Fruit fly (Drosophila melanogaster) whole organism, embryonic: Measurements from ENCODE around the gene TTLL4B.

ENCODE experiments used
- Abd-B ChIP-seq: fragments of 200-800 bp; sonication (Bioruptor generic); optimal IDR thresholded peaks from 2 replicates; lab custom pipeline; 2018; ENCODE audit warnings: missing biosample characterization, mild to moderate bottlenecking, missing genetic modification characterization, moderate library complexity
- CG10543 ChIP-seq: fragments of 200-800 bp; sonication (Bioruptor generic); optimal IDR thresholded peaks from 3 replicates; lab custom pipeline; 2017; ENCODE audit warnings: missing biosample characterization, mild to moderate bottlenecking, missing genetic modification characterization, moderate library complexity
- CG12942 ChIP-seq: fragments of 200-800 bp; sonication (Bioruptor generic); optimal IDR thresholded peaks from 3 replicates; lab custom pipeline; 2016; ENCODE audit warnings: missing biosample characterization, missing genetic modification characterization
- CG13424 ChIP-seq: fragments of 200-800 bp; sonication (Bioruptor generic); optimal IDR thresholded peaks from 2 replicates; lab custom pipeline; 2019; ENCODE audit warnings: missing biosample characterization, mild to moderate bottlenecking, missing genetic modification characterization, moderate library complexity
- CG14441 ChIP-seq: fragments of 200-800 bp; sonication (Bioruptor generic); IDR thresholded peaks from 2 replicates; pipeline ENCODE4 v1.3.6; 2022; ENCODE audit warnings: missing biosample characterization, missing genetic modification characterization
- CG16779 ChIP-seq: fragments of 200-800 bp; sonication (Bioruptor generic); IDR thresholded peaks from 2 replicates; pipeline ENCODE4 v1.3.6; 2022; ENCODE audit warnings: missing biosample characterization, missing genetic modification characterization
- CG18262 ChIP-seq: fragments of 200-800 bp; optimal IDR thresholded peaks from 3 replicates; lab custom pipeline; 2019; ENCODE audit warnings: missing biosample characterization, mild to moderate bottlenecking, missing genetic modification characterization, moderate library complexity
- CG2120 ChIP-seq: fragments of 200-800 bp; sonication (Bioruptor generic); optimal IDR thresholded peaks from 3 replicates; lab custom pipeline; 2016; ENCODE audit warnings: missing biosample characterization, missing genetic modification characterization
- CG31441 ChIP-seq: fragments of 200-800 bp; sonication (Bioruptor generic); IDR thresholded peaks from 2 replicates; pipeline ENCODE4 v1.3.6; 2022; ENCODE audit warnings: missing biosample characterization, missing genetic modification characterization
- CG3163 ChIP-seq: fragments of 200-800 bp; sonication (Bioruptor generic); optimal IDR thresholded peaks from 3 replicates; lab custom pipeline; 2016; ENCODE audit warnings: missing biosample characterization, missing genetic modification characterization
- CG3726 ChIP-seq: fragments of 200-800 bp; sonication (Bioruptor generic); IDR thresholded peaks from 3 replicates; pipeline ENCODE4, ENCODE4 v1.3.6; 2022; ENCODE audit warnings: missing biosample characterization, missing genetic modification characterization
- CG42726 ChIP-seq: fragments of 200-800 bp; sonication (Bioruptor generic); IDR thresholded peaks from 2 replicates; pipeline ENCODE4 v1.3.6; 2022; ENCODE audit warnings: missing biosample characterization, missing genetic modification characterization; ENCODE audit not compliant: partially characterized antibody
- CG43689 ChIP-seq: fragments of 200-800 bp; sonication (Bioruptor generic); IDR thresholded peaks from 2 replicates; pipeline ENCODE4 v1.3.6; 2022; ENCODE audit warnings: missing biosample characterization, missing genetic modification characterization
- CG6854 ChIP-seq: fragments of 200-800 bp; sonication (Bioruptor generic); optimal IDR thresholded peaks from 3 replicates; lab custom pipeline; 2017; ENCODE audit warnings: missing biosample characterization, mild to moderate bottlenecking, missing genetic modification characterization
- CG7357 ChIP-seq: fragments of 200-800 bp; sonication (Bioruptor generic); IDR thresholded peaks from 3 replicates; pipeline ENCODE4 v1.3.6; 2022; ENCODE audit warnings: missing biosample characterization, missing genetic modification characterization
- CG7372 ChIP-seq: fragments of 200-800 bp; sonication (Bioruptor generic); IDR thresholded peaks from 2 replicates; pipeline ENCODE4 v1.3.6; 2022; ENCODE audit warnings: missing biosample characterization, missing genetic modification characterization
- CG9215 ChIP-seq: fragments of 200-800 bp; sonication (Bioruptor generic); IDR thresholded peaks from 2 replicates; pipeline ENCODE4 v1.3.6; 2022; ENCODE audit warnings: missing biosample characterization, missing genetic modification characterization
- CG9437 ChIP-seq: fragments of 200-800 bp; sonication (Bioruptor generic); optimal IDR thresholded peaks from 2 replicates; lab custom pipeline; 2018; ENCODE audit warnings: missing biosample characterization, mild to moderate bottlenecking, missing genetic modification characterization
- D19B ChIP-seq: fragments of 200-800 bp; sonication (Bioruptor generic); optimal IDR thresholded peaks from 2 replicates; lab custom pipeline; 2017; ENCODE audit warnings: missing biosample characterization, mild to moderate bottlenecking, missing genetic modification characterization
- Dad ChIP-seq: fragments of 200-800 bp; sonication (Bioruptor generic); optimal IDR thresholded peaks from 3 replicates; lab custom pipeline; 2016; ENCODE audit warnings: missing biosample characterization, missing genetic modification characterization
- Dfd ChIP-seq, 2 experiments: fragments of >200 bp; optimal IDR thresholded peaks; 2 replicates each; lab custom pipeline; 2017; ENCODE audit warnings: missing biosample characterization in 2 of 2, missing genetic modification characterization in 2 of 2
- Doc2 ChIP-seq: fragments of 200-800 bp; sonication (Bioruptor generic); IDR thresholded peaks from 2 replicates; pipeline ENCODE4 v1.3.6; 2022; ENCODE audit warnings: missing biosample characterization, missing genetic modification characterization
- Doc3 ChIP-seq: fragments of 200-800 bp; sonication (Bioruptor generic); IDR thresholded peaks from 3 replicates; pipeline ENCODE4 v1.3.6; 2022; ENCODE audit warnings: missing biosample characterization, missing genetic modification characterization; ENCODE audit not compliant: partially characterized antibody
- E2f2 ChIP-seq: fragments of 200-800 bp; sonication (Bioruptor generic); IDR thresholded peaks from 2 replicates; pipeline ENCODE4 v1.3.6; 2022; ENCODE audit warnings: missing biosample characterization, missing genetic modification characterization
- Elba2 ChIP-seq: fragments of 200-800 bp; sonication (Bioruptor generic); optimal IDR thresholded peaks from 3 replicates; lab custom pipeline; 2016; ENCODE audit warnings: missing biosample characterization, missing genetic modification characterization
- Ets97D ChIP-seq: fragments of 200-800 bp; sonication (Bioruptor generic); optimal IDR thresholded peaks from 3 replicates; lab custom pipeline; 2016; ENCODE audit warnings: missing biosample characterization, missing genetic modification characterization
- Lhr ChIP-seq: fragments of 200-800 bp; sonication (Bioruptor generic); optimal IDR thresholded peaks from 3 replicates; lab custom pipeline; 2017; ENCODE audit warnings: mild to moderate bottlenecking, missing biosample characterization, missing genetic modification reagents, missing genetic modification characterization
- Lpt ChIP-seq: fragments of >200 bp; optimal IDR thresholded peaks from 2 replicates; lab custom pipeline; 2018; ENCODE audit warnings: missing biosample characterization, missing genetic modification characterization
- MESR4 ChIP-seq: fragments of 200-800 bp; sonication (Bioruptor generic); optimal IDR thresholded peaks from 2 replicates; lab custom pipeline; 2018; ENCODE audit warnings: missing biosample characterization, mild to moderate bottlenecking, missing genetic modification characterization, moderate library complexity
- Max ChIP-seq: fragments of 200-800 bp; sonication (Bioruptor generic); optimal IDR thresholded peaks from 2 replicates; lab custom pipeline; 2016; ENCODE audit warnings: missing biosample characterization, mild to moderate bottlenecking, missing genetic modification characterization
- Optix ChIP-seq: fragments of 200-800 bp; sonication (Bioruptor generic); IDR thresholded peaks from 3 replicates; pipeline ENCODE4 v1.3.6; 2022; ENCODE audit warnings: missing biosample characterization, missing genetic modification characterization
- Sry-δ ChIP-seq: fragments of 200-800 bp; sonication (Bioruptor generic); optimal IDR thresholded peaks from 2 replicates; lab custom pipeline; 2016; ENCODE audit warnings: missing biosample characterization, missing genetic modification characterization
- Xbp1 ChIP-seq: fragments of 200-800 bp; sonication (Bioruptor generic); optimal IDR thresholded peaks from 3 replicates; lab custom pipeline; 2016; ENCODE audit warnings: missing biosample characterization, mild to moderate bottlenecking, missing genetic modification characterization
- YL-1 ChIP-seq: fragments of 200-800 bp; sonication (Bioruptor generic); optimal IDR thresholded peaks from 3 replicates; lab custom pipeline; 2017; ENCODE audit warnings: missing biosample characterization, mild to moderate bottlenecking, missing genetic modification characterization
- ara ChIP-seq: fragments of 200-800 bp; sonication (Bioruptor generic); IDR thresholded peaks from 2 replicates; pipeline ENCODE4 v1.3.6; 2022; ENCODE audit warnings: missing biosample characterization, missing genetic modification characterization
- bab2 ChIP-seq: fragments of 200-800 bp; sonication (Bioruptor generic); optimal IDR thresholded peaks from 2 replicates; lab custom pipeline; 2016; ENCODE audit warnings: missing biosample characterization, missing genetic modification characterization
- btn ChIP-seq: fragments of 200-800 bp; sonication (Bioruptor generic); optimal IDR thresholded peaks from 2 replicates; lab custom pipeline; 2016; ENCODE audit warnings: missing biosample characterization, missing genetic modification characterization
- cad ChIP-seq: fragments of >200 bp; optimal IDR thresholded peaks from 2 replicates; lab custom pipeline; 2017; ENCODE audit warnings: missing biosample characterization, missing genetic modification characterization
- dpn ChIP-seq, 2 experiments: fragments of 200-800 bp; sonication (Bioruptor generic); optimal IDR thresholded peaks; 3 replicates each; lab custom pipeline; 2016; ENCODE audit warnings: missing biosample characterization in 2 of 2, missing genetic modification characterization in 2 of 2
- esg ChIP-seq: fragments of 200-800 bp; sonication (Bioruptor generic); conservative IDR thresholded peaks from 2 replicates; pipeline ENCODE4 v1.3.6; 2022; ENCODE audit warnings: missing biosample characterization, missing genetic modification characterization
- ewg ChIP-seq: fragments of 200-800 bp; sonication (Bioruptor generic); optimal IDR thresholded peaks from 3 replicates; lab custom pipeline; 2017; ENCODE audit warnings: mild to moderate bottlenecking, missing biosample characterization, missing genetic modification reagents, missing genetic modification characterization
- eyg ChIP-seq: fragments of 200-800 bp; sonication (Bioruptor generic); optimal IDR thresholded peaks from 3 replicates; lab custom pipeline; 2016; ENCODE audit warnings: missing biosample characterization, missing genetic modification characterization
- fd102C ChIP-seq: fragments of 200-800 bp; sonication (Bioruptor generic); optimal IDR thresholded peaks from 2 replicates; lab custom pipeline; 2018; ENCODE audit warnings: missing biosample characterization, mild to moderate bottlenecking, missing genetic modification characterization, moderate library complexity
- gcm ChIP-seq: fragments of 200-800 bp; sonication (Bioruptor generic); optimal IDR thresholded peaks from 2 replicates; lab custom pipeline; 2019; ENCODE audit warnings: missing biosample characterization, mild to moderate bottlenecking, missing genetic modification characterization, moderate library complexity
- grau ChIP-seq: fragments of 200-800 bp; optimal IDR thresholded peaks from 3 replicates; lab custom pipeline; 2019; ENCODE audit warnings: missing biosample characterization, mild to moderate bottlenecking, missing genetic modification characterization, moderate library complexity
- gt ChIP-seq: fragments of 200-800 bp; sonication (Bioruptor generic); IDR thresholded peaks from 2 replicates; pipeline ENCODE4 v1.3.6; 2022; ENCODE audit warnings: missing biosample characterization, missing genetic modification characterization
- klu ChIP-seq: fragments of 200-800 bp; sonication (Bioruptor generic); IDR thresholded peaks from 2 replicates; pipeline ENCODE4 v1.3.6; 2022; ENCODE audit warnings: missing biosample characterization, missing genetic modification characterization
- mam ChIP-seq: fragments of 200-800 bp; sonication (Bioruptor generic); optimal IDR thresholded peaks from 3 replicates; lab custom pipeline; 2016; ENCODE audit warnings: missing biosample characterization, missing genetic modification characterization
- mirr ChIP-seq: fragments of 200-800 bp; sonication (Bioruptor generic); optimal IDR thresholded peaks from 3 replicates; lab custom pipeline; 2018; ENCODE audit warnings: missing biosample characterization, mild to moderate bottlenecking, missing genetic modification characterization
- schlank ChIP-seq: fragments of 200-800 bp; sonication (Bioruptor generic); optimal IDR thresholded peaks from 2 replicates; lab custom pipeline; 2018; ENCODE audit warnings: missing biosample characterization, mild to moderate bottlenecking, missing genetic modification characterization
- sens ChIP-seq: fragments of 200-800 bp; sonication (Bioruptor generic); peaks from one replicate; lab custom pipeline; 2016; ENCODE audit warnings: missing biosample characterization, missing genetic modification characterization
- so ChIP-seq: fragments of 200-800 bp; sonication (Bioruptor generic); IDR thresholded peaks from 3 replicates; pipeline ENCODE4 v1.3.6; 2022; ENCODE audit warnings: missing biosample characterization, missing genetic modification characterization
- ttk ChIP-seq: fragments of 200-800 bp; sonication (Bioruptor generic); IDR thresholded peaks from 2 replicates; pipeline ENCODE4 v2.1.2; 2022; ENCODE audit warnings: missing biosample characterization, missing genetic modification characterization

The TTLL4B gene

DNA sequence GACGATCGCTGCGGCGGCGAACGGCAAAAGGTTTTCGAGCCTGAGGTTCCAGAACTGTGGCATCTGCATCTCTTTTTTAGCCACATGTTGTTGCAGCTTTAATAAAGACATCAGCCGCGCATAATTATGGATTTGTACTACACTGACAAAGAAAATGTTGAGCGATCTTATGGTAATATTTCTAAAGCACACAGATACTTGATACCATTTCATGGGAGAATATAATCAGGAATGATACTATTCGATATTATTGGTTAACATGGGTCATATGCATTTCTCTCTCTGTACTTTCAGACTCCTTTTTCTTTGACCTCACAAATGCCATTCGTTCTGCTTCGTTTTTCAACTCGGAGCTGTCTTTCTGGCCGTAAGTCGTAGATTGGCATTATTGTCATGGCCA lies 10.3 kb upstream of the TTLL4B start (continued):
- TF ChIP-seq CG16779 (GFP tag; lab: Robert Waterston, UW) (no peak), eyg (GFP tag; lab: Kevin White, UChicago) (no peak), Ets97D (GFP tag; lab: Kevin White, UChicago) (no peak), grau (peak; percentile 44), CG6854 (GFP tag; lab: Kevin White, UChicago) (no peak), ewg (GFP tag; lab: Kevin White, UChicago) (peak; percentile 14), cad (GFP tag; lab: Kevin White, UChicago) (no peak), mirr (GFP tag; lab: Kevin White, UChicago) (no peak), Elba2 (GFP tag; lab: Kevin White, UChicago) (no peak), E2f2 (no peak), esg (GFP tag; lab: Robert Waterston, UW) (no peak), Dfd (GFP tag; optimal IDR thresholded peaks at IDR 0.05; lab: Kevin White, UChicago) (no peak), Abd-B (no peak), CG7372 (GFP tag; lab: Robert Waterston, UW) (no peak), YL-1 (GFP tag; lab: Kevin White, UChicago) (no peak), CG7357 (GFP tag; lab: Robert Waterston, UW) (no peak), mam (no peak), CG42726 (GFP tag; lab: Robert Waterston, UW) (no peak), schlank (tag; lab: Kevin White, UChicago) (no peak), Xbp1 (GFP tag; lab: Kevin White, UChicago) (peak; percentile 35), Doc2 (GFP tag; lab: Robert Waterston, UW) (no peak), CG14441 (no peak), dpn (GFP tag; optimal IDR thresholded peaks at IDR 0.05; lab: Kevin White, UChicago) (peak; percentile 7 to 19), CG31441 (GFP tag; lab: Robert Waterston, UW) (peak; percentile 53; the same call in 1 of the 2 replicates), Optix (GFP tag; lab: Robert Waterston, UW) (peak; percentile 37; the same call in 1 of the 3 replicates), CG18262 (tag; lab: Kevin White, UChicago) (peak; percentile 69), MESR4 (GFP tag; lab: Kevin White, UChicago) (no peak), CG10543 (no peak), CG13424 (tag; lab: Kevin White, UChicago) (peak; percentile 51), Max (GFP tag; lab: Kevin White, UChicago) (no peak), sens (GFP tag; lab: Kevin White, UChicago) (peak; percentile 90), gt (GFP tag; lab: Robert Waterston, UW) (no peak), CG3163 (no peak), Sry-δ (GFP tag; lab: Kevin White, UChicago) (no peak), CG3726 (no peak), CG9215 (no peak), btn (no peak), klu (GFP tag; lab: Robert Waterston, UW) (no peak), CG43689 (GFP tag; lab: Robert Waterston, UW) (no peak), CG2120 (GFP tag; lab: Kevin White, UChicago) (no peak), D19B (GFP tag; lab: Kevin White, UChicago) (no peak), Lhr (GFP tag; lab: Kevin White, UChicago) (no peak), so (GFP tag; lab: Robert Waterston, UW) (no peak), CG9437 (GFP tag; lab: Kevin White, UChicago) (no peak), bab2 (peak; percentile 9), gcm (GFP tag; lab: Kevin White, UChicago) (peak; percentile 20), fd102C (no peak), Lpt (GFP tag; lab: Kevin White, UChicago) (no peak), Dad (GFP tag; lab: Kevin White, UChicago) (no peak), Doc3 (GFP tag; lab: Robert Waterston, UW) (no peak), ttk (no peak), ara (peak; percentile 62; the same call in 1 of the 2 replicates), CG12942 (GFP tag; lab: Kevin White, UChicago) (peak; percentile 29)
